Fruit fly (Drosophila melanogaster) whole organism, wandering third instar larva: Measurements from ENCODE around the gene CG4213.

Experiments used
- Abd-B ChIP-seq: fragments of >200 bp; optimal IDR thresholded peaks from 2 replicates; lab custom pipeline; 2017; ENCODE audit warnings: missing biosample characterization, missing genetic modification characterization
- CG32264 ChIP-seq: fragments of 200-800 bp; sonication (Bioruptor generic); optimal IDR thresholded peaks from 2 replicates; lab custom pipeline; 2016; ENCODE audit warnings: missing biosample characterization, missing genetic modification characterization
- CG9705 ChIP-seq: fragments of 200-800 bp; sonication (Bioruptor generic); optimal IDR thresholded peaks from 2 replicates; lab custom pipeline; 2018; ENCODE audit warnings: missing biosample characterization, mild to moderate bottlenecking, missing genetic modification characterization
- CrebA ChIP-seq: fragments of 200-800 bp; sonication (Bioruptor generic); optimal IDR thresholded peaks from 2 replicates; lab custom pipeline; 2016; ENCODE audit warnings: missing biosample characterization, mild to moderate bottlenecking, missing genetic modification characterization, borderline replicate concordance
- Dfd ChIP-seq: fragments of >200 bp; optimal IDR thresholded peaks from 2 replicates; lab custom pipeline; 2017; ENCODE audit warnings: missing biosample characterization, missing genetic modification characterization
- Dif ChIP-seq: fragments of 200-275, 200-300 bp; sonication (Bioruptor generic); optimal IDR thresholded peaks from 2 replicates; lab custom pipeline; 2018; ENCODE audit warnings: missing biosample characterization, missing genetic modification characterization; ENCODE audit not compliant: partially characterized antibody
- GATAd ChIP-seq: sonication (Bioruptor generic); optimal IDR thresholded peaks from 2 replicates; lab custom pipeline; 2016; ENCODE audit warnings: missing biosample characterization, missing genetic modification characterization
- HLH106 ChIP-seq: fragments of 200-800 bp; optimal IDR thresholded peaks from 3 replicates; lab custom pipeline; 2019; ENCODE audit warnings: missing biosample characterization, mild to moderate bottlenecking, missing genetic modification characterization, moderate library complexity
- Hnf4 ChIP-seq: fragments of 200-800 bp; sonication (Bioruptor generic); optimal IDR thresholded peaks from 2 replicates; lab custom pipeline; 2016; ENCODE audit warnings: missing biosample characterization, mild to moderate bottlenecking, missing genetic modification characterization
- Hr78 ChIP-seq: fragments of >200 bp; optimal IDR thresholded peaks from 2 replicates; lab custom pipeline; 2017; ENCODE audit warnings: missing biosample characterization, missing genetic modification characterization
- Hr83 ChIP-seq: fragments of 200-300 bp; sonication (Bioruptor generic); optimal IDR thresholded peaks from 2 replicates; lab custom pipeline; 2016; ENCODE audit warnings: missing biosample characterization, mild to moderate bottlenecking, missing genetic modification characterization, moderate library complexity; ENCODE audit not compliant: poor library complexity, severe bottlenecking
- Jra ChIP-seq: sonication (Bioruptor generic); optimal IDR thresholded peaks from 2 replicates; lab custom pipeline; 2016; ENCODE audit warnings: missing biosample characterization, missing genetic modification characterization
- Mio ChIP-seq: sonication (Bioruptor generic); optimal IDR thresholded peaks from 2 replicates; lab custom pipeline; 2016; ENCODE audit warnings: missing biosample characterization, missing genetic modification characterization
- Myc ChIP-seq: fragments of >200 bp; optimal IDR thresholded peaks from 2 replicates; lab custom pipeline; 2017
- N ChIP-seq: fragments of >200 bp; optimal IDR thresholded peaks from 2 replicates; lab custom pipeline; 2018; ENCODE audit warnings: missing biosample characterization, missing external identifiers, missing genetic modification characterization
- OdsH ChIP-seq: fragments of 200-800 bp; sonication (Bioruptor generic); optimal IDR thresholded peaks from 2 replicates; lab custom pipeline; 2016; ENCODE audit warnings: missing biosample characterization, mild to moderate bottlenecking, missing genetic modification characterization
- Rel ChIP-seq, 2 experiments: fragments of 200-800 bp; sonication (Bioruptor generic) in 1 of 2; optimal IDR thresholded peaks; 2 replicates in 1 of 2; 3 replicates in 1 of 2; lab custom pipeline; 2016 to 2019; ENCODE audit warnings: mild to moderate bottlenecking in 2 of 2, missing biosample characterization in 2 of 2, missing genetic modification characterization in 2 of 2, moderate library complexity in 1 of 2
- Sp1 ChIP-seq: fragments of 200-800 bp; sonication (Bioruptor generic); optimal IDR thresholded peaks from 3 replicates; lab custom pipeline; 2019; ENCODE audit warnings: missing biosample characterization, mild to moderate bottlenecking, missing genetic modification characterization, moderate library complexity
- Vsx2 ChIP-seq: fragments of 200-300, 225-300 bp; sonication (Bioruptor generic); optimal IDR thresholded peaks from 2 replicates; lab custom pipeline; 2018; ENCODE audit warnings: missing biosample characterization, missing genetic modification characterization; ENCODE audit not compliant: partially characterized antibody
- br ChIP-seq: fragments of 200-800 bp; sonication (Bioruptor generic); optimal IDR thresholded peaks from 2 replicates; lab custom pipeline; 2016; ENCODE audit warnings: missing biosample characterization, missing genetic modification characterization
- brk ChIP-seq: fragments of 200-800 bp; sonication (Bioruptor generic); optimal IDR thresholded peaks from 2 replicates; lab custom pipeline; 2016; ENCODE audit warnings: missing biosample characterization, mild to moderate bottlenecking, missing genetic modification characterization
- dmrt93B ChIP-seq: fragments of 200-800 bp; sonication (Bioruptor generic); optimal IDR thresholded peaks from 2 replicates; lab custom pipeline; 2018; ENCODE audit warnings: missing biosample characterization, mild to moderate bottlenecking, missing genetic modification characterization
- dsf ChIP-seq: sonication (Bioruptor generic); optimal IDR thresholded peaks from 2 replicates; lab custom pipeline; 2016; ENCODE audit warnings: missing biosample characterization, missing genetic modification characterization, borderline replicate concordance
- ey ChIP-seq: fragments of 200-800 bp; sonication (Bioruptor generic); optimal IDR thresholded peaks from 2 replicates; lab custom pipeline; 2016; ENCODE audit warnings: missing biosample characterization, missing genetic modification characterization
- foxo ChIP-seq, 2 experiments: fragments of 200-800 bp; sonication (Bioruptor generic); optimal IDR thresholded peaks; 2 replicates in 1 of 2; 3 replicates in 1 of 2; lab custom pipeline; 2016 to 2017; ENCODE audit warnings: missing biosample characterization in 2 of 2, missing genetic modification characterization in 2 of 2
- fru ChIP-seq: fragments of 200-800 bp; sonication (Bioruptor generic); optimal IDR thresholded peaks from 3 replicates; lab custom pipeline; 2016; ENCODE audit warnings: missing biosample characterization, mild to moderate bottlenecking, missing genetic modification characterization
- h ChIP-seq: fragments of 200-800 bp; sonication (Bioruptor generic); optimal IDR thresholded peaks from 3 replicates; lab custom pipeline; 2016; ENCODE audit warnings: missing biosample characterization, mild to moderate bottlenecking, missing genetic modification characterization
- jim ChIP-seq: fragments of 175-275, 200-325 bp; sonication (Bioruptor generic); optimal IDR thresholded peaks from 2 replicates; lab custom pipeline; 2016; ENCODE audit warnings: missing biosample characterization, mild to moderate bottlenecking, missing genetic modification characterization
- lola ChIP-seq: fragments of >200 bp; optimal IDR thresholded peaks from 2 replicates; lab custom pipeline; 2017; ENCODE audit warnings: missing biosample characterization, missing genetic modification characterization
- pan ChIP-seq: fragments of >200 bp; optimal IDR thresholded peaks from 2 replicates; lab custom pipeline; 2017
- psq ChIP-seq: fragments of 200-800 bp; sonication (Bioruptor generic); optimal IDR thresholded peaks from 3 replicates; lab custom pipeline; 2017; ENCODE audit warnings: missing biosample characterization, mild to moderate bottlenecking, missing genetic modification characterization, moderate library complexity
- rgr ChIP-seq: fragments of 200-800 bp; sonication (Bioruptor generic); optimal IDR thresholded peaks from 3 replicates; lab custom pipeline; 2016; ENCODE audit warnings: missing biosample characterization, mild to moderate bottlenecking, missing genetic modification characterization
- sage ChIP-seq: fragments of 200-800 bp; sonication (Bioruptor generic); optimal IDR thresholded peaks from 2 replicates; lab custom pipeline; 2016; ENCODE audit warnings: missing biosample characterization, mild to moderate bottlenecking, missing genetic modification characterization
- sv ChIP-seq: fragments of 200-800 bp; sonication (Bioruptor generic); optimal IDR thresholded peaks from 3 replicates; lab custom pipeline; 2016; ENCODE audit warnings: missing biosample characterization, missing genetic modification characterization
- tai ChIP-seq: sonication (Bioruptor generic); optimal IDR thresholded peaks from 2 replicates; lab custom pipeline; 2016; ENCODE audit warnings: missing biosample characterization, missing genetic modification characterization
- woc ChIP-seq: sonication (Bioruptor generic); optimal IDR thresholded peaks from 2 replicates; lab custom pipeline; 2016; ENCODE audit warnings: missing biosample characterization, mild to moderate bottlenecking, missing genetic modification characterization

Gene CG4213

dm6 chr2L:425491-425890, 23.5 kb upstream of the CG4213 start:
- TF ChIP-seq sage (GFP tag; lab: Kevin White, UChicago) (no peak), brk (GFP tag; lab: Kevin White, UChicago) (no peak), foxo (GFP tag; optimal IDR thresholded peaks at IDR 0.05; lab: Kevin White, UChicago) (no peak), GATAd (GFP tag; lab: Kevin White, UChicago) (no peak), Jra (GFP tag; lab: Kevin White, UChicago) (no peak), fru (GFP tag; lab: Kevin White, UChicago) (no peak), N (no peak), woc (GFP tag; lab: Kevin White, UChicago) (no peak), dsf (GFP tag; lab: Kevin White, UChicago) (no peak), ey (no peak), tai (GFP tag; lab: Kevin White, UChicago) (no peak), CrebA (GFP tag; lab: Kevin White, UChicago) (no peak), OdsH (GFP tag; lab: Kevin White, UChicago) (no peak), Dif (no peak), Mio (no peak), Hr78 (GFP tag; lab: Kevin White, UChicago) (no peak), lola (GFP tag; lab: Kevin White, UChicago) (no peak), sv (no peak)

dm6 chr2L:423160-423559, 21.2 kb upstream of the CG4213 start:
- TF ChIP-seq CG9705 (GFP tag; lab: Kevin White, UChicago) (peak; percentile 39), CrebA (GFP tag; lab: Kevin White, UChicago) (no peak), woc (GFP tag; lab: Kevin White, UChicago) (peak; percentile 87), h (GFP tag; lab: Kevin White, UChicago) (peak; percentile 94), Jra (GFP tag; lab: Kevin White, UChicago) (peak; percentile 78), GATAd (GFP tag; lab: Kevin White, UChicago) (no peak), foxo (GFP tag; optimal IDR thresholded peaks at IDR 0.05; lab: Kevin White, UChicago) (peak; percentile 44 to 92), N (no peak), Myc (lab: Kevin White, UChicago) (no peak), br (GFP tag; lab: Kevin White, UChicago) (peak; percentile 86), rgr (peak; percentile 93), OdsH (GFP tag; lab: Kevin White, UChicago) (peak; percentile 93), HLH106 (tag; lab: Kevin White, UChicago) (peak; percentile 68), Rel (GFP tag; optimal IDR thresholded peaks at IDR 0.05; lab: Kevin White, UChicago) (peak; percentile 81), Rel (tag; optimal IDR thresholded peaks at IDR 0.05; lab: Kevin White, UChicago) (no peak), CG32264 (GFP tag; lab: Kevin White, UChicago) (peak; percentile 74), Sp1 (GFP tag; lab: Kevin White, UChicago) (peak; percentile 89), dsf (GFP tag; lab: Kevin White, UChicago) (peak; percentile 69), sv (no peak), Hnf4 (GFP tag; lab: Kevin White, UChicago) (peak; percentile 84), Mio (no peak), Dif (no peak), sage (GFP tag; lab: Kevin White, UChicago) (peak; percentile 87), ey (peak; percentile 92), psq (GFP tag; lab: Kevin White, UChicago) (peak; percentile 88), jim (GFP tag; lab: Kevin White, UChicago) (no peak), dmrt93B (GFP tag; lab: Kevin White, UChicago) (peak; percentile 66), fru (GFP tag; lab: Kevin White, UChicago) (peak; percentile 93)

DNA sequence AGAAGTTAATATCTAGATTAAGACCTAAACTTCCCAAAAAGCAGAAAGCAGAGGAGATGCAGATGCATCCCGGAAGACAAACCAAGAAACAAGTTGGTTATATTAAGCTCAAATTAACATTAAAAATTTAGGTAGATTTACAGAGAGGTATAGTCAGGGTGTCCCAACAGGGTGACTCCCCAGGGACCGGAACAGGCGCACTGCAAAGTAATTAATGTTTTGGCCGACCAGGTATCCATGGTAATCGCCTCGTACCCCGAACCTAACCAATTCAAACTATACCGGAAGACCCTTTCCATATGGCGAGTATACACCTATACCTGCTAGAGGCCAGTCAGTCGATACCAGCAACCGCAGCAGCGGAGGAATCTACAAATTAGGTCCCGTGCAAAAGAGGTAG, 20.6 kb upstream of the CG4213 start, which contains the start of gene BBS8:
TSS of gene BBS8 (plus strand) at position 301 of the 400 bp plus-strand sequence.
- TF ChIP-seq CrebA (GFP tag; lab: Kevin White, UChicago): no peak
- no peak for TF ChIP-seq Hr78 (GFP tag; lab: Kevin White, UChicago)
- TF ChIP-seq sv: no peak
- no peak for TF ChIP-seq Dfd (GFP tag; lab: Kevin White, UChicago)
- TF ChIP-seq, all 38 proteins: peak for 0

DNA sequence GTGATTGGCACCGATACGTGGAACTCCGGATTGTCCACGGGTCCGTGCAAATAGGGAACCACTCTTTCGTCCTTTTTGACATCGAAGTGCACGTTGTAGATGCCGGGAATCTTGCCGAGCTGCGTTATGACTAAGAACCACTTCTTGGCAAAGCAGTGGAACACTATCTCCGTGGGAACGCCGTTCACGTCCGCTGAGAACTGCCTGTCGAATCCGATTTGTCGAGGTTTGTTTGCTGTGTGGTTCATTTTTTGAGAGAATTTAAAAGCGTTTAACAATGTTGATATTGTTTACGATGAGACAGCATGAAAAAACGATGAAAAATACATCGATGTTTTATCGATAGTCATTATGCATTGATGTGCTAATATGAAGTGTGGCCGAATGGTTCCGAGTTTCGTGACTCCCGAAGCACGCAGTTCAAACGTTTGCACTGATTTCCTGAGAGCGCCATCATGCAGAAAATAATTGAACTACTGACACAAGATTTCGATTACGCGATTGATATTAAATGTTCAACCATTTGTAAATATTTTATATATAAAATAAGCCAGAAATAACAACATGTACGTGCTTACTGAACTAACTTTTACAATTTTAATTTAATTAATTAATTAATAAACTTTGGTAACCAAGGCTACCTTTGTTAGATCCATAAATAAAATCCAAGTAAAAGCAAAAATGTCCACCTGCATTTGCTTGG, 19.3 kb upstream of the CG4213 start, which contains the start of the genes CG11885 and CG13692:
TSS of gene CG11885 (minus strand) at position 332 of the 703 bp plus-strand sequence.
TSS of gene CG13692 (plus strand) at position 653 of the 703 bp plus-strand sequence.
- TF ChIP-seq N (no peak), tai (GFP tag; lab: Kevin White, UChicago) (no peak), Vsx2 (GFP tag; lab: Kevin White, UChicago) (no peak), Hnf4 (GFP tag; lab: Kevin White, UChicago) (peak; percentile 44), lola (GFP tag; lab: Kevin White, UChicago) (no peak), pan (lab: Kevin White, UChicago) (no peak), CG32264 (GFP tag; lab: Kevin White, UChicago) (peak; percentile 29), GATAd (GFP tag; lab: Kevin White, UChicago) (no peak), sage (GFP tag; lab: Kevin White, UChicago) (peak; percentile 61), CrebA (GFP tag; lab: Kevin White, UChicago) (no peak), Hr83 (peak; percentile 58), Rel (GFP tag; optimal IDR thresholded peaks at IDR 0.05; lab: Kevin White, UChicago) (no peak), Rel (tag; optimal IDR thresholded peaks at IDR 0.05; lab: Kevin White, UChicago) (peak; percentile 74), h (GFP tag; lab: Kevin White, UChicago) (peak; percentile 60), Dif (no peak), Hr78 (GFP tag; lab: Kevin White, UChicago) (no peak), dsf (GFP tag; lab: Kevin White, UChicago) (peak; percentile 11), Sp1 (GFP tag; lab: Kevin White, UChicago) (peak; percentile 32), woc (GFP tag; lab: Kevin White, UChicago) (no peak), Myc (lab: Kevin White, UChicago) (peak; percentile 58), Abd-B (GFP tag; lab: Kevin White, UChicago) (no peak), Mio (no peak), Dfd (GFP tag; lab: Kevin White, UChicago) (no peak), brk (GFP tag; lab: Kevin White, UChicago) (no peak), HLH106 (tag; lab: Kevin White, UChicago) (peak; percentile 37), foxo (GFP tag; optimal IDR thresholded peaks at IDR 0.05; lab: Kevin White, UChicago) (peak in 1 of 2 experiments; percentile 33), Jra (GFP tag; lab: Kevin White, UChicago) (no peak), rgr (peak; percentile 64)
